Fruit fly (Drosophila melanogaster) whole organism: ENCODE results near the gene CG46440.

ENCODE experiments used
- CG8478 ChIP-seq: fragments of >200 bp; optimal IDR thresholded peaks from 2 replicates; lab custom pipeline; 2018; ENCODE audit warnings: inconsistent platforms
- Dll ChIP-seq: fragments of >200 bp; optimal IDR thresholded peaks from 2 replicates; lab custom pipeline; 2017
- EcR ChIP-seq, 2 experiments: fragments of >200 bp; optimal IDR thresholded peaks; 2 replicates each; lab custom pipeline; 2017; ENCODE audit warnings: missing biosample characterization in 2 of 2, missing genetic modification characterization in 2 of 2, missing genetic modification reagents in 2 of 2
- pan ChIP-seq: fragments of >200 bp; optimal IDR thresholded peaks from 2 replicates; lab custom pipeline; 2017
- psq ChIP-seq: fragments of >200 bp; optimal IDR thresholded peaks from 2 replicates; lab custom pipeline; 2017
- usp ChIP-seq: fragments of >200 bp; optimal IDR thresholded peaks from 2 replicates; lab custom pipeline; 2017; ENCODE audit warnings: missing biosample characterization, missing genetic modification characterization, mixed read lengths

Gene CG46440

DNA sequence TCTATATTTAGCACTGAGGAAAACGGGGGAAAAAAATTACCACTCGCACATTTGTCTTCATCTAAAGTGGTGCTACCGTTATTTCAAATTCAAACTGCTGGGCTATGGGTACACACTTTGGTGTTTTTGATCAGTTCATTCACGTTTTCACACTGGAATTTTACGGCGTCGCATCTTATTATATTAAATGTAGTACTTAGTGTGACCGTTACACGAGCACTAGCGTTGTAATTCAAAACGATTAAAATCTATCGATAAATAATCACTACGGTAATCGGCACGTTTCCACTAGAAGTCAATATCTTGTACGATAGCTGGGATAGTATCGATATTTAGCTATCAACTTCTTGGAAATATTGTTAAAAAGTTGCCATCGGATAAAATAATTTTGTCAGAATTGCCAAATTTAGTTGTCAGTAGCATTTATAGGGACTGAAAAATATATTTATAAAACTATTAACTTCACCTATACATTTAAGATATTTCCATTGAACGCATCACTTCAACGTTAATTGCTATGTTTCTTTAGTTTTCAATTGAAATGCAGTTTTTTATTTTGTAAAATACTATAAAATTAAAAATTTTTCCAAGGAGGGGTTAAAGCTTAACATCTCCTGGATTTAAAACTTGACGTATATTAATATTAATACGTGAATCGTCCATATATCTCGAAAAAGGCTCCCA lies at the start of gene CG46440, which contains the start of gene Myb:
Gene CG46440, minus strand, starts transcription at position 223 of the 684 bp plus-strand sequence.
Gene Myb, minus strand, starts transcription at position 223 of the 684 bp plus-strand sequence.
- TF ChIP-seq CG8478 (lab: Kevin White, UChicago) = no peak
- no peak for TF ChIP-seq psq (lab: Kevin White, UChicago)
- TF ChIP-seq pan (lab: Kevin White, UChicago) = no peak

- TF ChIP-seq usp (GFP tag; lab: Kevin White, UChicago) (no peak), psq (lab: Kevin White, UChicago) (no peak), Dll (lab: Kevin White, UChicago) (no peak), EcR (GFP tag; optimal IDR thresholded peaks at IDR 0.05; lab: Kevin White, UChicago) (no peak), pan (lab: Kevin White, UChicago) (no peak), CG8478 (lab: Kevin White, UChicago) (no peak)
These were observed 36.2 kb upstream of the CG46440 start for dm6 chrX:15893732-15894264.

DNA sequence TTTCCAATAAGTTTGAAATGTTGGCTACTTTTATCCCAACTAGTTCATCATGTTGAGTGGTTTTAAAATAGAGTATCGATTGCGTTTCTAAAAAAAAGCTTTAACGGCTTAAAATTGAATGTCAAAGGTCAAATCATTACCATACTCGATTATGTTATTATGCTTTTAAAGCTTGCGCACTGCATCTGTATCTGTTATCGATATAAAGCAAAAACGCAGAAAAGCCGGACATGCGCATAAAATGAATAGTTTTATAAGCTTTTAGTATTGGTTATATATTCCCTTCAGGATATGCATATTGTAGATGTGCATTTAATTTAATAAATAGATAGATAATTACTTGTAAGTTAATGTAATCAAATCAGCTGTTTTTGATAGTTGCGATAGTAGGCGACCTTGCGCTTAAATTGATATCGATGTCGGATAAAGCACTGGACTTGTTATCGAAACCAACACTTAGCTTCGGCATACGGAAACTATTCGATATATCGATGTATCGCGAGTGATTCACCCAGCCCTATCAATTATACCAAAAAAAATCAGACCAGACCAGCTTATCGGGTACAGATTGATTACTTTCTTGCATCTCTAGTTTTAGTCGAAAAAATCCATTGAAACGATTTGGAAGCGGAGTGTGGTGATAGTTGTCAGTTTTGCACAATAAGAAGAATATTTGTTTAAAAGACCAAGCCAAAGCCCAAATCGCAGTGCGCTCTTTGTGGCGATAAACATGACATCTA lies 34.2 kb upstream of the CG46440 start, which contains the start of gene shi:
Gene shi, plus strand, starts transcription at position 511 of the 740 bp plus-strand sequence.
- no peak for TF ChIP-seq usp (GFP tag; lab: Kevin White, UChicago)
- no peak for TF ChIP-seq CG8478 (lab: Kevin White, UChicago)
- no peak for TF ChIP-seq psq (lab: Kevin White, UChicago)
- TF ChIP-seq pan (lab: Kevin White, UChicago) = no peak
- no peak for TF ChIP-seq EcR (GFP tag; optimal IDR thresholded peaks at IDR 0.05; lab: Kevin White, UChicago)
- no peak for TF ChIP-seq Dll (lab: Kevin White, UChicago)

- TF ChIP-seq psq (lab: Kevin White, UChicago) (no peak), EcR (GFP tag; optimal IDR thresholded peaks at IDR 0.05; lab: Kevin White, UChicago) (no peak), pan (lab: Kevin White, UChicago) (no peak), CG8478 (lab: Kevin White, UChicago) (no peak), usp (GFP tag; lab: Kevin White, UChicago) (no peak), Dll (lab: Kevin White, UChicago) (no peak)
These were observed 32.4 kb upstream of the CG46440 start, which contains the start of the genes MSBP and CG15916 for dm6 chrX:15889780-15890608. TSS of gene MSBP (minus strand) at chrX:15890109. TSS of gene CG15916 (plus strand) at chrX:15890589.

- TF ChIP-seq EcR (GFP tag; optimal IDR thresholded peaks at IDR 0.05; lab: Kevin White, UChicago) (no peak), Dll (lab: Kevin White, UChicago) (no peak), pan (lab: Kevin White, UChicago) (no peak), CG8478 (lab: Kevin White, UChicago) (no peak)
These were observed 31.1 kb upstream of the CG46440 start for dm6 chrX:15888763-15889162.

DNA sequence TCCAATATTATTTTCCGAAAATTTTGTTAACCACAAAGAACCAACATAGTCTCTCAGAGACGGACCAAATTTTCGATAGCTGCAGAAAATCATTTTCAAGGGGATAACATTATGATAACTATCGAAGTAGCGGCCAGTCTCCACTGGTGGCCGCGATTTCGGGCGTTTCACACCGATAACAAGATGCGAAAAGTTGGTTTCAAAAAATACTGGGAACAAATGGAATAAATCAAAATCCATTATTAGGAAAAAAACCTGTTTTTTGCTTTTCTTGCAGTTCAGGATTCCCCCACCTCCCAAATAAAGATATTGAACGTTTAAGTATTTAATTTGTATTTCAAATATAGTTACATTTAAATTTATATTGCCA lies 29.6 kb upstream of the CG46440 start, which contains the start of gene tay:
Gene tay, minus strand, starts transcription at position 65 of the 370 bp plus-strand sequence.
- TF ChIP-seq Dll (lab: Kevin White, UChicago) = no peak
- TF ChIP-seq CG8478 (lab: Kevin White, UChicago) = no peak
- no peak for TF ChIP-seq psq (lab: Kevin White, UChicago)
- TF ChIP-seq EcR (GFP tag; optimal IDR thresholded peaks at IDR 0.05; lab: Kevin White, UChicago) = no peak
- TF ChIP-seq usp (GFP tag; lab: Kevin White, UChicago) = no peak
- no peak for TF ChIP-seq pan (lab: Kevin White, UChicago)

DNA sequence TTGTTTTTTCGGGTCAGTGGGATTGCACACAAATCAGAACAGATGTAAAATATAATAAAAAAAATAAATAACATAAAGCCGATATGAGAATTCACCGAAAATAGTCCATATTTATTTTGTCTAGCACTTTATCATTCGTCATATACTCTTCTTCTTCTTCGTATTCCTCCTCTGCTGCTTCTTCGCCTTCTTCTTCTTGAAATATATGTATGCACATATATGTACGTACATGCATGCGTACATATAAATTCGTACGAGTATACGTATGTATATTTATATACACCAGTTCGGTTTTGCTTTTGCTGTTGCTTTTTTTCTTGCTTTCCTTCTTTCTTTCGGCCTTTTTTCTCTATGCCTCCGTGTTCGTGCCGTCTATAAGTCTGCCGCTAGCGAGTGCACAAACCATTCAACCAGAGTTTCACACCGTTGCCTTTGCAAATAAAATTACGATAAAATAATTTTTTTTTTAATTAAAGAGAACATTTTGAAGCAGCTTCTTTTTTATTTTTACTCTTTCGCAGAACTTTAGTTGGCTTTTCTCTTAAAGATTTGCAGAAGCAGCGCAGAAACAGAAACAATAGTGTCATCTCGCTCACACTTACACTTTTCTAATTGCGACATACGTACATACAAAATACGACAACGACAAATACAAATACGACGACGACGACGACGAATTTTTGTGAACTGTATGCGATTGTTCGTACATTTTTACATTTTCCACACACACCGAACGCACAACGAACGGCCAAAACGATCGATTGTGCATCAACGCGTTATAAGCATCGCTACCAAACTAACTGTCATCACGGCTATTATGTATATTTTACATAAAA lies 29.0 kb upstream of the CG46440 start:
- TF ChIP-seq usp (GFP tag; lab: Kevin White, UChicago) (no peak), pan (lab: Kevin White, UChicago) (no peak), CG8478 (lab: Kevin White, UChicago) (no peak), psq (lab: Kevin White, UChicago) (no peak), EcR (GFP tag; optimal IDR thresholded peaks at IDR 0.05; lab: Kevin White, UChicago) (no peak), Dll (lab: Kevin White, UChicago) (no peak)

DNA sequence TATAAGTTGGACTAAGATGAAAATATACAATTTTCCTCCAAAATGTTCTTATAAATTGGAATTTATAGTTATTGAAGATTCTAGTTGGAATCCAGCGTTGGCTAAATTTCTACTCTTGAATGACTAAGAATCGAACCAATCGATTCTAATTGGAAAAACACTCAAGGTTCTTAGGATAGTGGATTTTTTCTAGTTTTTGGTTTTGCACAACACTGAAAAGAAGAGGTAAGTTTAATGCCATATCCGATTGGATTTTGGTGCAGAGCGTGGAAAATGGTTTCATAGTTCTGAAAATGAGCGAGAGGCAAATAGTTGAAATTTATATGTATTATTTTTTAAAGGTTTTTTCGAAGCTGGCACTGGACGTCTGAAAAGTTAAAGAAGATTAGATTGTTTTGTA lies 17.9 kb upstream of the CG46440 start:
- TF ChIP-seq Dll (lab: Kevin White, UChicago) (no peak), CG8478 (lab: Kevin White, UChicago) (no peak), usp (GFP tag; lab: Kevin White, UChicago) (no peak), pan (lab: Kevin White, UChicago) (no peak), psq (lab: Kevin White, UChicago) (no peak), EcR (GFP tag; optimal IDR thresholded peaks at IDR 0.05; lab: Kevin White, UChicago) (no peak)

dm6 chrX:15874437-15874836 lies 16.8 kb upstream of the CG46440 start:
- TF ChIP-seq Dll (lab: Kevin White, UChicago) (no peak), usp (GFP tag; lab: Kevin White, UChicago) (no peak), EcR (GFP tag; optimal IDR thresholded peaks at IDR 0.05; lab: Kevin White, UChicago) (no peak), CG8478 (lab: Kevin White, UChicago) (no peak), psq (lab: Kevin White, UChicago) (no peak), pan (lab: Kevin White, UChicago) (no peak)
